Fruit fly (Drosophila melanogaster) whole organism, embryonic: ENCODE measurements around the gene Cnep1r2.

ENCODE experiments used
- B-H1 ChIP-seq: fragments of 200-800 bp; sonication (Bioruptor generic); IDR thresholded peaks from 3 replicates; pipeline ENCODE4 v1.3.6; 2022; ENCODE audit warnings: missing biosample characterization, missing genetic modification characterization
- CG1024 ChIP-seq: fragments of 200-800 bp; sonication (Bioruptor generic); IDR thresholded peaks from 2 replicates; pipeline ENCODE4 v1.3.6; 2022; ENCODE audit warnings: missing biosample characterization, missing genetic modification characterization
- CG10366 ChIP-seq: fragments of 200-800 bp; sonication (Bioruptor generic); IDR thresholded peaks from 2 replicates; pipeline ENCODE4 v1.3.6; 2022; ENCODE audit warnings: missing biosample characterization, missing genetic modification characterization
- CG12236 ChIP-seq: fragments of 200-800 bp; sonication (Bioruptor generic); optimal IDR thresholded peaks from 2 replicates; lab custom pipeline; 2016; ENCODE audit warnings: missing biosample characterization, missing genetic modification characterization
- CG12299 ChIP-seq: fragments of 200-800 bp; sonication (Bioruptor generic); optimal IDR thresholded peaks from 2 replicates; lab custom pipeline; 2018; ENCODE audit warnings: missing biosample characterization, mild to moderate bottlenecking, missing genetic modification characterization
- CG1233 ChIP-seq: fragments of 200-800 bp; sonication (Bioruptor generic); optimal IDR thresholded peaks from 4 replicates; lab custom pipeline; 2018; ENCODE audit warnings: missing biosample characterization, mild to moderate bottlenecking, missing genetic modification characterization
- CG14014 ChIP-seq: fragments of 200-800 bp; sonication (Bioruptor generic); IDR thresholded peaks from 2 replicates; pipeline ENCODE4 v1.3.6; 2022; ENCODE audit warnings: missing biosample characterization, missing genetic modification characterization
- CG14050 ChIP-seq: fragments of 200-800 bp; sonication (Bioruptor generic); IDR thresholded peaks from 3 replicates; pipeline ENCODE4 v1.3.6; 2022; ENCODE audit warnings: missing biosample characterization, missing genetic modification characterization
- CG17568 ChIP-seq: fragments of 200-800 bp; sonication (Bioruptor generic); optimal IDR thresholded peaks from 2 replicates; lab custom pipeline; 2018; ENCODE audit warnings: missing biosample characterization, mild to moderate bottlenecking, missing genetic modification characterization, moderate library complexity
- CG18764 ChIP-seq: fragments of 200-800 bp; sonication (Bioruptor generic); optimal IDR thresholded peaks from 3 replicates; lab custom pipeline; 2016; ENCODE audit warnings: missing biosample characterization, missing genetic modification characterization
- CG30020 ChIP-seq: fragments of 200-800 bp; optimal IDR thresholded peaks from 2 replicates; lab custom pipeline; 2019; ENCODE audit warnings: missing biosample characterization, mild to moderate bottlenecking, missing genetic modification characterization, moderate library complexity
- CG3065 ChIP-seq: fragments of 200-800 bp; sonication (Bioruptor generic); optimal IDR thresholded peaks from 2 replicates; lab custom pipeline; 2016; ENCODE audit warnings: missing biosample characterization, missing genetic modification characterization
- CG31388 ChIP-seq: fragments of 200-800 bp; sonication (Bioruptor generic); optimal IDR thresholded peaks from 2 replicates; lab custom pipeline; 2016; ENCODE audit warnings: missing biosample characterization, missing genetic modification characterization
- CG33213 ChIP-seq: fragments of 200-800 bp; sonication (Bioruptor generic); optimal IDR thresholded peaks from 3 replicates; lab custom pipeline; 2016; ENCODE audit warnings: missing biosample characterization, missing genetic modification characterization
- CG3726 ChIP-seq: fragments of 200-800 bp; sonication (Bioruptor generic); IDR thresholded peaks from 3 replicates; pipeline ENCODE4, ENCODE4 v1.3.6; 2022; ENCODE audit warnings: missing biosample characterization, missing genetic modification characterization
- CG3995 ChIP-seq: fragments of 200-800 bp; sonication (Bioruptor generic); optimal IDR thresholded peaks from 3 replicates; lab custom pipeline; 2016; ENCODE audit warnings: missing biosample characterization, missing genetic modification characterization
- CG4424 ChIP-seq: fragments of 200-800 bp; sonication (Bioruptor generic); optimal IDR thresholded peaks from 3 replicates; lab custom pipeline; 2016; ENCODE audit warnings: missing biosample characterization, missing genetic modification characterization
- CG4707 ChIP-seq: fragments of 200-800 bp; sonication (Bioruptor generic); optimal IDR thresholded peaks from 2 replicates; lab custom pipeline; 2018; ENCODE audit warnings: missing biosample characterization, mild to moderate bottlenecking, missing genetic modification characterization, moderate library complexity
- CG7556 ChIP-seq: fragments of 200-800 bp; sonication (Bioruptor generic); optimal IDR thresholded peaks from 2 replicates; lab custom pipeline; 2017; ENCODE audit warnings: missing biosample characterization, mild to moderate bottlenecking, missing genetic modification characterization
- CG9437 ChIP-seq: fragments of 200-800 bp; sonication (Bioruptor generic); optimal IDR thresholded peaks from 2 replicates; lab custom pipeline; 2018; ENCODE audit warnings: missing biosample characterization, mild to moderate bottlenecking, missing genetic modification characterization
- CrebB ChIP-seq: fragments of 200-800 bp; sonication (Bioruptor generic); optimal IDR thresholded peaks from 3 replicates; lab custom pipeline; 2018; ENCODE audit warnings: missing biosample characterization, mild to moderate bottlenecking, missing genetic modification characterization
- Drgx ChIP-seq: fragments of 200-800 bp; sonication (Bioruptor generic); IDR thresholded peaks from 2 replicates; pipeline ENCODE4 v1.3.6; 2022; ENCODE audit warnings: missing biosample characterization, missing genetic modification characterization
- E2f2 ChIP-seq: fragments of 200-800 bp; sonication (Bioruptor generic); IDR thresholded peaks from 2 replicates; pipeline ENCODE4 v1.3.6; 2022; ENCODE audit warnings: missing biosample characterization, missing genetic modification characterization
- Gsc ChIP-seq: fragments of 200-800 bp; sonication (Bioruptor generic); IDR thresholded peaks from 2 replicates; pipeline ENCODE4 v1.3.6; 2022; ENCODE audit warnings: missing biosample characterization, missing genetic modification characterization
- HLH54F ChIP-seq: fragments of 200-800 bp; sonication (Bioruptor generic); optimal IDR thresholded peaks from 3 replicates; lab custom pipeline; 2016; ENCODE audit warnings: missing biosample characterization, missing genetic modification characterization
- Myb ChIP-seq: fragments of 200-800 bp; sonication (Bioruptor generic); optimal IDR thresholded peaks from 2 replicates; lab custom pipeline; 2016; ENCODE audit warnings: missing biosample characterization, missing genetic modification characterization
- Ravus ChIP-seq: fragments of 200-800 bp; sonication (Bioruptor generic); IDR thresholded peaks from 2 replicates; pipeline ENCODE4 v1.3.6; 2022; ENCODE audit warnings: missing biosample characterization, missing genetic modification characterization
- Sox100B ChIP-seq: fragments of 200-800 bp; sonication (Bioruptor generic); optimal IDR thresholded peaks from 3 replicates; lab custom pipeline; 2018; ENCODE audit warnings: missing biosample characterization, mild to moderate bottlenecking, missing genetic modification characterization
- cato ChIP-seq: fragments of 200-800 bp; sonication (Bioruptor generic); optimal IDR thresholded peaks from 2 replicates; lab custom pipeline; 2016; ENCODE audit warnings: missing biosample characterization, missing genetic modification characterization, borderline replicate concordance
- caup ChIP-seq: fragments of 200-800 bp; sonication (Bioruptor generic); optimal IDR thresholded peaks from 3 replicates; lab custom pipeline; 2017; ENCODE audit warnings: missing biosample characterization, mild to moderate bottlenecking, missing genetic modification characterization, moderate library complexity; ENCODE audit not compliant: severe bottlenecking
- chif ChIP-seq, 2 experiments: fragments of 200-800 bp; sonication (Bioruptor generic); optimal IDR thresholded peaks; 3 replicates each; lab custom pipeline; 2016; ENCODE audit warnings: missing biosample characterization in 2 of 2, missing genetic modification characterization in 2 of 2
- crc ChIP-seq: fragments of 200-800 bp; sonication (Bioruptor generic); optimal IDR thresholded peaks from 2 replicates; lab custom pipeline; 2016; ENCODE audit warnings: missing biosample characterization, missing genetic modification characterization
- croc ChIP-seq: fragments of 200-800 bp; sonication (Bioruptor generic); conservative IDR thresholded peaks from 3 replicates; pipeline ENCODE4 v1.3.6; 2022; ENCODE audit warnings: missing biosample characterization, missing genetic modification characterization
- disco-r ChIP-seq: fragments of 200-800 bp; sonication (Bioruptor generic); optimal IDR thresholded peaks from 2 replicates; lab custom pipeline; 2016; ENCODE audit warnings: missing biosample characterization, missing genetic modification characterization
- dmrt99B ChIP-seq: fragments of 200-800 bp; sonication (Bioruptor generic); optimal IDR thresholded peaks from 2 replicates; lab custom pipeline; 2018; ENCODE audit warnings: missing biosample characterization, mild to moderate bottlenecking, missing genetic modification characterization, moderate library complexity
- eyg ChIP-seq: fragments of 200-800 bp; sonication (Bioruptor generic); optimal IDR thresholded peaks from 3 replicates; lab custom pipeline; 2016; ENCODE audit warnings: missing biosample characterization, missing genetic modification characterization
- fd3F ChIP-seq: fragments of 200-800 bp; sonication (Bioruptor generic); optimal IDR thresholded peaks from 2 replicates; lab custom pipeline; 2018; ENCODE audit warnings: missing biosample characterization, mild to moderate bottlenecking, missing genetic modification characterization, moderate library complexity
- gro ChIP-seq: fragments of 200-800 bp; sonication (Bioruptor generic); optimal IDR thresholded peaks from 2 replicates; lab custom pipeline; 2016; ENCODE audit warnings: missing biosample characterization, missing genetic modification characterization
- ind ChIP-seq: fragments of 200-800 bp; sonication (Bioruptor generic); optimal IDR thresholded peaks from 3 replicates; lab custom pipeline; 2016; ENCODE audit warnings: missing biosample characterization, missing genetic modification characterization
- kay ChIP-seq: fragments of 200-800 bp; sonication (Bioruptor generic); optimal IDR thresholded peaks from 2 replicates; lab custom pipeline; 2016; ENCODE audit warnings: missing biosample characterization, missing genetic modification characterization
- odd ChIP-seq: fragments of 200-800 bp; sonication (Bioruptor generic); optimal IDR thresholded peaks from 2 replicates; lab custom pipeline; 2017; ENCODE audit warnings: missing biosample characterization, mild to moderate bottlenecking, missing genetic modification characterization
- pb ChIP-seq: fragments of 200-800 bp; sonication (Bioruptor generic); optimal IDR thresholded peaks from 3 replicates; lab custom pipeline; 2016; ENCODE audit warnings: missing biosample characterization, missing genetic modification characterization
- peb ChIP-seq: fragments of 200-800 bp; sonication (Bioruptor generic); IDR thresholded peaks from 2 replicates; pipeline ENCODE4 v1.3.6; 2022; ENCODE audit warnings: missing biosample characterization, missing genetic modification characterization
- pros ChIP-seq: fragments of 200-800 bp; sonication (Bioruptor generic); optimal IDR thresholded peaks from 3 replicates; lab custom pipeline; 2019; ENCODE audit warnings: missing biosample characterization, mild to moderate bottlenecking, missing genetic modification characterization, moderate library complexity
- schlank ChIP-seq: fragments of 200-800 bp; sonication (Bioruptor generic); optimal IDR thresholded peaks from 2 replicates; lab custom pipeline; 2018; ENCODE audit warnings: missing biosample characterization, mild to moderate bottlenecking, missing genetic modification characterization
- scrt ChIP-seq: fragments of 200-800 bp; sonication (Bioruptor generic); optimal IDR thresholded peaks from 2 replicates; lab custom pipeline; 2018; ENCODE audit warnings: missing biosample characterization, mild to moderate bottlenecking, missing genetic modification characterization, moderate library complexity
- so ChIP-seq: fragments of 200-800 bp; sonication (Bioruptor generic); IDR thresholded peaks from 3 replicates; pipeline ENCODE4 v1.3.6; 2022; ENCODE audit warnings: missing biosample characterization, missing genetic modification characterization
- sr ChIP-seq: fragments of 200-800 bp; sonication (Bioruptor generic); IDR thresholded peaks from 3 replicates; pipeline ENCODE4 v1.3.6; 2022; ENCODE audit warnings: missing biosample characterization, missing genetic modification characterization

Gene Cnep1r2

DNA sequence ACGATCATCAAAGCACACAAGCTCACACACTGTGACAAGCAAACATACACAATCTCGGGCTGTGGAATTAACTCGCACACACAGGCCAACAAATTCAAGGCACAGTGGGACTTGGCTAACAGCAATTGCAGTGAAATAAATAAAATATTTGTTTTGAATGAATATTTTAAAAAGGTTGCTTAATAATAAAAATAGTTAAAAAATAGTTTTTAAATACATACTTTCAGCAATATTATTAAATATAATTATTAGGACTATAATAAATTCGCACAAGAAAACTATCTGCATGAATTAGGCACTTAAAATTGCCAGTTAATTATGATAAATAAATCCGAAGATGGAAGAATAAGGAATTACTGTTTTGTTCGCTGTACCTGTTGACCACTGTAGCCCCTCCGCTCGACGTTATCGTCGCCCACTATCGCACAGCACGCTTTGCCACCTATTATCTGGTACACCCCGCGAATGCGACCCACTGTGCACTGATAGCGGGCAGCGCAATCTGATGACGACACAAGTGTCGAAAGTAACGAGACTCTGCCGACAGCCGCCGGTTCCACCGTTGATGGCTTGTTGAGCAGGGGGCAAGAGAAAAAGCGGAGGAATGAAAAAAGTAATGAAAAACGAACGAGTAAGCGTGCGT is 44.9 kb downstream of the Cnep1r2 start (continued):
- peak; percentile 94 for TF ChIP-seq scrt (GFP tag; lab: Kevin White, UChicago)
- peak; percentile 92 for TF ChIP-seq CG31388 (GFP tag; lab: Kevin White, UChicago)
- peak; percentile 97 for TF ChIP-seq CG10366 (GFP tag; lab: Robert Waterston, UW)
- peak; percentile 97 for TF ChIP-seq CG4707 (GFP tag; lab: Kevin White, UChicago)
- peak; percentile 78 for TF ChIP-seq CG3995 (GFP tag; lab: Kevin White, UChicago)
- TF ChIP-seq CG7556 (GFP tag; lab: Kevin White, UChicago) = peak; percentile 100
- peak; percentile 86 for TF ChIP-seq sr (GFP tag; lab: Robert Waterston, UW)
- TF ChIP-seq CG1024 = peak; percentile 84
- TF ChIP-seq cato (GFP tag; lab: Kevin White, UChicago) = peak; percentile 97

dm6 chr3L:10683899-10684340 is 46.0 kb downstream of the Cnep1r2 start:
- TF ChIP-seq schlank (tag; lab: Kevin White, UChicago) (no peak), CG17568 (GFP tag; lab: Kevin White, UChicago) (no peak), peb (GFP tag; lab: Robert Waterston, UW) (no peak; the same call in 1 of the 2 replicates), CG3065 (GFP tag; lab: Kevin White, UChicago) (no peak), CG12299 (tag; lab: Kevin White, UChicago) (no peak), crc (GFP tag; lab: Kevin White, UChicago) (no peak), Myb (GFP tag; lab: Kevin White, UChicago) (peak; percentile 41), pb (GFP tag; lab: Kevin White, UChicago) (peak; percentile 83), fd3F (GFP tag; lab: Kevin White, UChicago) (peak; percentile 19), CG3726 (GFP tag; lab: Robert Waterston, UW) (no peak), CG9437 (GFP tag; lab: Kevin White, UChicago) (peak; percentile 67), CrebB (tag; lab: Kevin White, UChicago) (no peak), CG18764 (GFP tag; lab: Kevin White, UChicago) (peak; percentile 53), chif (GFP tag; optimal IDR thresholded peaks at IDR 0.05; lab: Kevin White, UChicago) (peak; percentile 29 to 39), so (GFP tag; lab: Robert Waterston, UW) (peak; percentile 72; the same call in 1 of the 3 replicates), CG10366 (GFP tag; lab: Robert Waterston, UW) (peak; percentile 57), pros (GFP tag; lab: Kevin White, UChicago) (no peak), cato (GFP tag; lab: Kevin White, UChicago) (peak; percentile 1), kay (GFP tag; lab: Kevin White, UChicago) (no peak), CG30020 (no peak), CG14014 (GFP tag; lab: Robert Waterston, UW) (peak; percentile 61), ind (GFP tag; lab: Kevin White, UChicago) (peak; percentile 80), Drgx (peak; percentile 83), croc (peak; percentile 43; the same call in 1 of the 3 replicates), Gsc (GFP tag; lab: Robert Waterston, UW) (no peak), CG14050 (GFP tag; lab: Robert Waterston, UW) (peak; percentile 20; the same call in 1 of the 3 replicates), disco-r (GFP tag; lab: Kevin White, UChicago) (peak; percentile 31), Ravus (GFP tag; lab: Robert Waterston, UW) (peak; percentile 15), CG4424 (GFP tag; lab: Kevin White, UChicago) (peak; percentile 72), E2f2 (peak; percentile 49; the same call in 1 of the 2 replicates), Sox100B (GFP tag; lab: Kevin White, UChicago) (peak; percentile 85), CG33213 (GFP tag; lab: Kevin White, UChicago) (peak; percentile 71), gro (GFP tag; lab: Kevin White, UChicago) (no peak), dmrt99B (tag; lab: Kevin White, UChicago) (peak; percentile 86), eyg (peak; percentile 45), CG12236 (GFP tag; lab: Kevin White, UChicago) (no peak), B-H1 (peak; percentile 56; the same call in 2 of the 3 replicates), CG1233 (GFP tag; lab: Kevin White, UChicago) (peak; percentile 58), odd (GFP tag; lab: Kevin White, UChicago) (peak; percentile 26), HLH54F (GFP tag; lab: Kevin White, UChicago) (peak; percentile 36), caup (peak; percentile 71)
